Fruit fly (Drosophila melanogaster) Kc167 (cell line): Measurements from ENCODE around the gene ps.

Source experiments
- Myc ChIP-seq: fragments of >200 bp; optimal IDR thresholded peaks from 2 replicates; lab custom pipeline; 2017; ENCODE audit warnings: missing external identifiers
- Sin3A ChIP-seq: fragments of >200 bp; optimal IDR thresholded peaks from 2 replicates; lab custom pipeline; 2018; ENCODE audit warnings: missing external identifiers
- h ChIP-seq: fragments of >200 bp; optimal IDR thresholded peaks from 3 replicates; lab custom pipeline; 2018; ENCODE audit warnings: missing external identifiers
- insv ChIP-seq: fragments of >200 bp; optimal IDR thresholded peaks from 3 replicates; lab custom pipeline; 2018; ENCODE audit warnings: missing external identifiers
- psq ChIP-seq: fragments of >200 bp; optimal IDR thresholded peaks from 2 replicates; lab custom pipeline; 2017; ENCODE audit warnings: missing external identifiers
- ttk ChIP-seq: sonication (Bioruptor generic); optimal IDR thresholded peaks from 2 replicates; lab custom pipeline; 2017; ENCODE audit warnings: missing external identifiers

Gene ps

DNA sequence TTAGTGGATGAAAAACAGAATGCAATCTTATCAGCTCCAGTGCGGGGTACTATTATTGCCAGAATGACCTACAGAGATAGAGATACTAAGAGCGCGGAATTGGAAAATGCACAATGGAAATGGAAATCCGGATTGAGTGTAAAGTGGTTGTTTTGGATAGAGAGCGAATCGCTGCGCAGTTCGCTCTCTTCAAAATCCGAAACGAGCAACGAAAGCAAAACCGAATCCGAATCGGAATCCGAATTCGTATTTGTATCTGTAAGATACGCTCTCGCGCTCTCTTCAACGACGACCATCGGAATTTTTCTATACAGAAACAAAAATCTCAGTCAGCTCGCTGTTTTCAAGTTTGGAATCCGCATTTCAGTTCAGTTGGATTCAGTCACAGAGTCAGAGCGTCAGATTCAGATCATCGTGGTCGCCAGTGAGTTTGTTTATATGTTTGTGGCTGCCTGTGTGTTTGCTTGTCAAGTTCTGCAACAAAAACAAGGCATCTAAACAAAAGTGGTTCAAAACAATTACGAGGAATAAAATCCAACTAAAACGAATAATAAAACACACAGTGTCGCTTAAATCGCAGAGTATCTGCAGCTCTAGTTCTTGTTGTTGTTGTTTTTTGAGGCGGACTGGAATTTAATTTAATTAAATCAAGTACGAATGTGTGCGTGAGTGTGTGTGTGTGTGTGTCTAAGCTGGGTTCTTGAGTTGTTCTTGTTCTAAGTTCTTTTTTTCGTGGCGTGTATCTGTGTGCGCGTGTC is at the start of gene ps:
TSS of gene ps (plus strand) at position 364 of the 758 bp plus-strand sequence.
- TF ChIP-seq ttk (no peak), psq (no peak), Myc (lab: Kevin White, UChicago) (no peak), insv (lab: Kevin White, UChicago) (no peak), h (lab: Kevin White, UChicago) (no peak), Sin3A (lab: Kevin White, UChicago) (no peak)

DNA sequence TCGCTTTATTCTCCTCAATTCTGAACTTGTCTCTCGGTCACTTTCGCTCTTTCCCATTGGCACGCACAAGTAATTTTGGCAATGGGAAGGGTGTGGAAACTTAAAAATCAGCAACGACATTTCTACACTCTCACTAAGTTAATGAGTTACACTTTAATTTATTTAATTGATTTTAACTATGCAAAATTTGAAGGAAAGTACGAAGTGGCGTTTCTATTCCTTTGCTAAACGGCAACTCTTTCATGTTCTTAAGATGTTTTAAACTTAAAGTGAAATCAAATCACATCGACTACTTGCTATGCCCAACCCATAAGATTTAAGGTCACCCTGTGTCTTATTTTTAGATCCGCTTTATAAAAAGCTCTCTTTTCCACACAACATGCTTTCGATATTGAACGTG is 47.3 kb upstream of the ps start:
- TF ChIP-seq psq (no peak), h (lab: Kevin White, UChicago) (no peak), Sin3A (lab: Kevin White, UChicago) (no peak), insv (lab: Kevin White, UChicago) (no peak), ttk (no peak), Myc (lab: Kevin White, UChicago) (no peak)

DNA sequence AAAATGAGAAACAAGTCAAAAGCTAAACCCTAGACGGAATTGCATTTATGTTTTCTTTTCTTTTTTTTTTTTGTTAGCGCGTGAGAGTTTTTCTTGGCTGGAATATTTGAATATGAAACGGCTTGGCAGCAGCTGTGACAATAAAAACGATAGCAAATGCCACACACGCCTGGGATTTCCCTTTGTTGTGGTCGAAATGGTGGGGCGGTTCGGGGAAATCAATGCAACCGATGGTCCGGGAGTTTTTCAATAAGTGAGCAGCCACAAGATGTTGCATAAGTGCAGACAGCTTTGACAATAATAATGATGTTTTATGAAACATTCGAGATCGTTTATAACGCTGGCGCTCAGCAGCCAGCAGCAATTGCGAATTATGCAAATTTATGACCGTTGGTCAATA is 41.0 kb upstream of the ps start:
- no peak for TF ChIP-seq h (lab: Kevin White, UChicago)
- TF ChIP-seq Myc (lab: Kevin White, UChicago) = no peak
- no peak for TF ChIP-seq Sin3A (lab: Kevin White, UChicago)
- no peak for TF ChIP-seq insv (lab: Kevin White, UChicago)
- TF ChIP-seq psq = no peak
- TF ChIP-seq ttk = no peak

DNA sequence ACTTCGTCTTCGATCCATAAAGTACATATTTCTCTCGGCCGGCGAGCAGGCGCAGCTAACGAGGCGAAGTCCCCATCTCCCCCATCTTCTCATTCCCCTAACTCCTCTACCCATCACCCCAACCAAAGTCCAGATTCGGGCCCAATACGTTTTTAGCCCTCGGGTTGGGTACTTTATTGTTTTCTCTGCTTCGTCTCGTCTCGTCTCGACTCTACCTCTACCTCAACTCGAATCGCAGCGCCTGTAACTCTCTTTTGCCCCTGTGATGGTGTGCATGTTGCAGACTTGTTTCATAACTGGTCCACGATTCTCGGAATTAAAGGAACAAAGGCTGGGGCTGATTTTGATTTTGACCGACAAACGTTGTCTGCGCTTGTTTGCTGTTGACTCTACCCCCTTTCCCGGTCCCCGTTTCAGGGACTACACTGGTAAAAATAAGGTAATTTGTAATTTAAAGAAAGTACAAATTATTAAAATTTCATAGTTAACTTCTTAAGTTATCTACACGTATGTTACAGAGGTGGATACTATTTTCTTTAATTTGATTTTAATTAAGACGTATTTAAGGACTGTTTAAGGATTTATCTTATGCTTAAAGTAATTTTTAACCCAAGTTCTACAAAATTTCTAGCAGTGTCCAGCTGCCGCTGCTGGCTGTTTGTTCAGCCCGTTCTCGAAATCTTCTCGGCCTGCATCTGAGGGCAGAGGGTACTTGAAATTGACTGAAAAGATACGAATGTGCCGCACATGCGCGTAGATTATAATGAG is 38.9 kb upstream of the ps start:
- no peak for TF ChIP-seq Sin3A (lab: Kevin White, UChicago)
- TF ChIP-seq insv (lab: Kevin White, UChicago) = no peak
- TF ChIP-seq Myc (lab: Kevin White, UChicago) = no peak
- TF ChIP-seq ttk = no peak
- no peak for TF ChIP-seq psq
- no peak for TF ChIP-seq h (lab: Kevin White, UChicago)

DNA sequence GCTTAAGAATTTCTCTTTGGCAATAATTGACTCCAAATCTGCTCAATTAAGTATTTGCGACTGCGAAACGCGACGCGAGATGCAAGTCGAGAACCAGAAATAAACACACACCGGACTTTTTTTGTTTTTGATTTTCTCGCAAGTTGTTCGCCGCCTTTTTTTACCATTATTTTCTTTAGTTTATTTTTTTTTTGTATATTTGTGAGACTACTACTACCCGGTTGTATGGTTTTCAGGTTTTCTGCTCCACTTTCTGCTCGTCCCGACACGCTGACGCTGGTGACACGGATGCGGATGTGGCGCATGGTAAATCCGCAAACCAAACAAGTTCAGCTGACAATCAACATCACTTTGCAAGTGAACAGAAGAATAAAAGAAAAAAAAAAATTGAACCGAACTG is 36.8 kb upstream of the ps start:
- no peak for TF ChIP-seq insv (lab: Kevin White, UChicago)
- no peak for TF ChIP-seq h (lab: Kevin White, UChicago)
- no peak for TF ChIP-seq Myc (lab: Kevin White, UChicago)
- no peak for TF ChIP-seq Sin3A (lab: Kevin White, UChicago)
- TF ChIP-seq ttk = no peak
- no peak for TF ChIP-seq psq

DNA sequence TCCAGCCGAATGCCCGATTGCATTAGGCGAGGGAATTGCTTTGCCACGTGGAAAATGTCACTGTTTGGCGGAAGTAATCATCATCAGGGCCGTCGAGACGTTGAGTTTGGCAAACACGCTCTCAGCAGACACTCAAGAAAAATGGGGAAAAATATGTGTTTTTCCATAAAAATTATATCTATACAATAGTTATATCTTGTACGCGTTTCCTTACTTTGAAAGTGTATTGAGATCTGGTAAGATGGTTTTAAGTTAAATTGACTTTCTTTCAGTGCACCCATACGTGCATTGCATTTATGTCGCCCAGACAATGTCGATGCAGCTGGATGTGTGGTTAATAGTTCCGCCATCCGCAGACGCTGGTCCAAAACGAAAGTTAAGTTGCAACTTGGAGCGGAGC is 31.8 kb upstream of the ps start:
- no peak for TF ChIP-seq psq
- no peak for TF ChIP-seq insv (lab: Kevin White, UChicago)
- TF ChIP-seq Sin3A (lab: Kevin White, UChicago) = no peak
- TF ChIP-seq h (lab: Kevin White, UChicago) = no peak
- TF ChIP-seq ttk = no peak
- no peak for TF ChIP-seq Myc (lab: Kevin White, UChicago)

DNA sequence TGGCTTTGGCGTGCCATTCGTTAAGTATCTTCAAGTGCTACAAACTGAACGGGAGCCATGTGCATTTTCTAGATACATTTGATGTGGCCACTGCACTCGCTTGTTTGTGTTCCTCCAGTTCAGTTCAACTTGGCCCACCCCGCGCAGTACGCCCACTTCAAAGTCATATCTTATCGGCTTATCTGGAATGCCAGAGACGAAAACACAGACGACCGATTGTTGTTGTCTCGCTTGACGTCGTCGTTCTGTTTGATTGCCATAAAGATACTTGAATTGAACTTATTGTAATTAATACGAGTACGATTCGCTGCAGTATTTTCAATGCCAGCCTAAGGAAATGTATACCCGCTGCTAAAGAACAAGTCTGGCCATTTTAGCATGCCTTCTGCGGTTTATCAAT is 30.1 kb upstream of the ps start:
- TF ChIP-seq ttk (no peak), h (lab: Kevin White, UChicago) (no peak), Sin3A (lab: Kevin White, UChicago) (no peak), psq (no peak), insv (lab: Kevin White, UChicago) (no peak), Myc (lab: Kevin White, UChicago) (no peak)

DNA sequence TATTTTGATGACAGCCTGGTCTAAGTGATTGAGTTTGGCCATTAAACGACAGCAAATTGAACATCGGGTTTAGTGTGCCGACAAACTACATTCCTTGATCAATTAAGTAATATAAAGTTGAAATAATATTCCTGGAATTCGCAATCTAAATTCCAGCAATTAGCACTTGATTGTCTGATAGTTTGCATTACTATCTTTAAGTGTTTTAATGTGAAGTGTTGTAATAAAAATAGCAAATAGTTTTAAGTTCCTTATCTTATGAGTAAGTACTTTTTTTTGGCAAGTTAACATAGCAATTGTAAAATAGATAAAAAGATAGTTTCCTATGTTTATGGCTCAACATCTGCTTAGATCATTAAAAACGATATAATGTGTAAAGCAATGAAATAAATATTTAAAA is 29.4 kb upstream of the ps start:
- TF ChIP-seq ttk (no peak), insv (lab: Kevin White, UChicago) (no peak)

DNA sequence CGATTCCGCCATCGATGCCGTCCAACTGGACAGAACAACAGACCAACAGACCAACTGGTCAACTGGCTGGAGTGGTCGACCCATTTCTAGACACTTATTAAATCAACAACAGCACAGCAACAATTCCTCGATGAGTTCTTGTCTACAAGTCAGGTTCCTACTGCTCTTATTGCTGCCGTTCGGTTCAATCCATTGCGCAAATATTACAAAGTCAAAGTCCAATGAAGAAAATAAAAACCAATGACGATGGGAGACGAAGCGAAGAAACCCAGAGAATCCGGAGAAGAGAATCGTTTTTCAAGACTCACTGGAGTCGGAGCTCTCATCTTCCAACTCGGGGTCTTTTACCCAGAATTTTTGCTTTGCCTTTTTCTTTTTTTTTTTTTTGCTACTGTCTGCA is 28.8 kb upstream of the ps start:
- no peak for TF ChIP-seq h (lab: Kevin White, UChicago)
- no peak for TF ChIP-seq psq
- no peak for TF ChIP-seq Myc (lab: Kevin White, UChicago)
- TF ChIP-seq Sin3A (lab: Kevin White, UChicago) = no peak
- TF ChIP-seq insv (lab: Kevin White, UChicago) = no peak
- TF ChIP-seq ttk = no peak

DNA sequence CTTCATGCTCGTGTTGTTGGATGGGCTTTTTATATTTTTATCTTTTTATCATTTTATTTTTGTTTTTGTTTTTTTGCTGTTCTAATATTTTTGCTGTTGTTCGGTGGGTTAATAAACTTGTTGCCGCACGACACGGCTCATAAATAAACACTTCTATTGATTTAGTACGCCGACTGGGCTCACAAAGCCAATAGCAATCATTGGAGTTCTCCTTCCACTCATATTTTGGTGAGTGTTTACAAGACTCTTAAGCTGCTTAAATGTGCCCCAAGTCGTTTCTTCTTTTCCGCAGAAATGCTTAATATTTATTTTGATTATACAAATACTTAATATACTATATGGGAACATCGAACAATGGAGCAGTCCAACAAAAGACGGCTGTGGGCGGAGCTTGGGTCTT is 27.5 kb upstream of the ps start:
- TF ChIP-seq psq = no peak
- TF ChIP-seq ttk = no peak
- no peak for TF ChIP-seq insv (lab: Kevin White, UChicago)
- TF ChIP-seq Sin3A (lab: Kevin White, UChicago) = no peak
- no peak for TF ChIP-seq h (lab: Kevin White, UChicago)
- TF ChIP-seq Myc (lab: Kevin White, UChicago) = no peak

DNA sequence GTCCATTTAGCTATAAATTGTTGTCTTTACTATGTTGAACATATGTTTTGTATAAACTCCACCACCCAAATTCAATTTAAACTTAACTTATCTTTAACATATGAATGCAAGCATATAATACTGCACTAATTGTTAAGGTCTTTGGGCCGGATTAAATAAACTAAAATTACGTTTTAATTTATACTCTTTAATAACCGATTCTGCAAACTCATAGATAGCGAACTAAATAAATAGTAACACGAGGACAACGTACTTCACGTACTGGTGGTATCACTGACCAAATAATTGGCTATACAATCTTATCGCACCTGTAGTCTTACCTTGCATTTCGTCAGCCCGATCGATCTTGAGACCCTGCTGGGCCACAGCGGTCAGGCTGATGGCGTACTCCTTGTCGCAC is 25.3 kb upstream of the ps start:
- TF ChIP-seq Sin3A (lab: Kevin White, UChicago) = no peak

DNA sequence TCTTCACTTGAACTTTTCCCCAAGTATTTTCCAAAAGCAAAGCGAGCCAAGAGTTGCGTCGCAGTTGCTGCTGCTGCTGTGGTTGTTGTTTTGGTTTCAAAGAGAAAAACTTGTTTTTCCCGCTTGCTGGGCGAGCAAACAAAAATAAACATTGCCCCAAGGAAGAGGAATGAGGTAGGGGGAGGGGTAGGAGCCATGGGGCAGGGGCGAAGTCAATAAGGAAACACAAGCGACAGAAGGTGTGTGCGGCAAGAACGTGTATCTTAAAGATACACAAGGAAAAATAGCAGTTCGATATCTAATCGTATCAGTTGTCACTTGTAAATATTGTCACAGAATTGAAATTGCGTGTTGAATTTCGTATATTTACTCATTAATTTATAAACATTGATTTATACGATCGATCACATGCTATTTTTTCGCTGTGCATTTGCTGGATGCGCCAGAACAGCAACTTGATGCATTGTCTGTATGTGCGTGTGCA is 24.2 kb upstream of the ps start:
- TF ChIP-seq ttk (no peak), Myc (lab: Kevin White, UChicago) (no peak), psq (no peak), insv (lab: Kevin White, UChicago) (no peak), h (lab: Kevin White, UChicago) (no peak), Sin3A (lab: Kevin White, UChicago) (no peak)
